Fruit fly (Drosophila melanogaster) whole organism, adult: Measurements from ENCODE around the gene Art9.

Experiments used
- CG1620 ChIP-seq: fragments of 200-800 bp; sonication (Bioruptor generic); optimal IDR thresholded peaks from 2 replicates; lab custom pipeline; 2016; ENCODE audit warnings: missing biosample characterization, missing genetic modification characterization
- Hr96 ChIP-seq: fragments of 200-800 bp; sonication (Bioruptor generic); optimal IDR thresholded peaks from 2 replicates; lab custom pipeline; 2016; ENCODE audit warnings: missing biosample characterization, missing genetic modification characterization
- Mnt ChIP-seq: fragments of 200-800 bp; sonication (Bioruptor generic); optimal IDR thresholded peaks from 2 replicates; lab custom pipeline; 2016; ENCODE audit warnings: missing biosample characterization, mild to moderate bottlenecking, missing genetic modification characterization
- ovo ChIP-seq: fragments of 200-800 bp; sonication (Bioruptor generic); optimal IDR thresholded peaks from 2 replicates; lab custom pipeline; 2016; ENCODE audit warnings: missing biosample characterization, missing genetic modification characterization
- pad ChIP-seq: fragments of 200-800 bp; sonication (Bioruptor generic); optimal IDR thresholded peaks from 3 replicates; lab custom pipeline; 2017; ENCODE audit warnings: missing biosample characterization, missing genetic modification characterization, mild to moderate bottlenecking, moderate library complexity, missing genetic modification reagents

DNA sequence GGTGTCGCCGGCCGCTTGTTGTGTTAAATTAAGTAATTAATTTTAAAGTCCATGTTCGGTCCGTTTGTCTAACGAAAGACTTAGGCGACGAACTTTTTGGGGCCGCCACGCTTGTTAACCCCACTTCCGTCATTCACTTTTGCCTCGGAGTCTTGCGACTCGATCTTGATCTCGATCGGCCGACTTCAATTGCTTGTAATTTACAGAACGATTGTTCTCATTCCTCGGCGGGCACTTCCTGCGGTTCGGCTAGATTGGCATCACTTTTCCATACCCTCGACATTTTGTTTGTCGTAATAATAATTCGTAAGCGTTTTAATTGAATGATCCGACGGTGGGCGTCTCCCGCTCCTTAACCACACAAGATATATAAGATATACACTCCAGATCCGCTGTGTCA is 36.5 kb downstream of the Art9 start:
- TF ChIP-seq Hr96 (no peak), ovo (GFP tag; lab: Kevin White, UChicago) (no peak), Mnt (GFP tag; lab: Kevin White, UChicago) (no peak), CG1620 (GFP tag; lab: Kevin White, UChicago) (no peak), pad (GFP tag; lab: Kevin White, UChicago) (no peak)
